Fruit fly (Drosophila melanogaster) whole organism, adult: ENCODE data around the gene Btnd.

ENCODE experiments used
- CG12768 ChIP-seq: fragments of 200-800 bp; sonication (Bioruptor generic); optimal IDR thresholded peaks from 2 replicates; lab custom pipeline; 2017; ENCODE audit warnings: missing biosample characterization, missing genetic modification characterization, mild to moderate bottlenecking, moderate library complexity, missing genetic modification reagents
- CG5204 ChIP-seq: fragments of 200-800 bp; sonication (Bioruptor generic); optimal IDR thresholded peaks from 2 replicates; lab custom pipeline; 2016; ENCODE audit warnings: missing biosample characterization, missing genetic modification characterization
- CG7045 ChIP-seq: fragments of 200-800 bp; sonication (Bioruptor generic); optimal IDR thresholded peaks from 2 replicates; lab custom pipeline; 2017; ENCODE audit warnings: missing biosample characterization, mild to moderate bottlenecking, missing genetic modification characterization
- CG7101 ChIP-seq: fragments of 200-800 bp; sonication (Bioruptor generic); optimal IDR thresholded peaks from 2 replicates; lab custom pipeline; 2018; ENCODE audit warnings: missing biosample characterization, mild to moderate bottlenecking, missing genetic modification characterization, moderate library complexity
- Hr96 ChIP-seq: fragments of 200-800 bp; sonication (Bioruptor generic); optimal IDR thresholded peaks from 2 replicates; lab custom pipeline; 2016; ENCODE audit warnings: missing biosample characterization, missing genetic modification characterization
- Mnt ChIP-seq: fragments of 200-800 bp; sonication (Bioruptor generic); optimal IDR thresholded peaks from 2 replicates; lab custom pipeline; 2016; ENCODE audit warnings: missing biosample characterization, mild to moderate bottlenecking, missing genetic modification characterization
- bab1 ChIP-seq: fragments of 200-800 bp; sonication (Bioruptor generic); optimal IDR thresholded peaks from 3 replicates; lab custom pipeline; 2019; ENCODE audit warnings: missing biosample characterization, mild to moderate bottlenecking, missing genetic modification characterization, moderate library complexity
- cic ChIP-seq: fragments of 200-800 bp; sonication (Bioruptor generic); optimal IDR thresholded peaks from 2 replicates; lab custom pipeline; 2017; ENCODE audit warnings: missing biosample characterization, mild to moderate bottlenecking, missing genetic modification characterization, moderate library complexity
- kay ChIP-seq: fragments of 200-800 bp; sonication (Bioruptor generic); peaks from one replicate; lab custom pipeline; 2016; ENCODE audit warnings: missing biosample characterization, missing genetic modification characterization, borderline replicate concordance
- ovo ChIP-seq: fragments of 200-800 bp; sonication (Bioruptor generic); optimal IDR thresholded peaks from 2 replicates; lab custom pipeline; 2016; ENCODE audit warnings: missing biosample characterization, missing genetic modification characterization
- tj ChIP-seq: fragments of 200-800 bp; sonication (Bioruptor generic); optimal IDR thresholded peaks from 3 replicates; lab custom pipeline; 2017; ENCODE audit warnings: missing biosample characterization, mild to moderate bottlenecking, missing genetic modification characterization, moderate library complexity

dm6 chrX:6202509-6202979, 16.6 kb downstream of the Btnd start, which contains the start of gene vanin-like:
- TF ChIP-seq bab1 (no peak), CG7045 (GFP tag; lab: Kevin White, UChicago) (no peak), kay (GFP tag; lab: Kevin White, UChicago) (no peak), Mnt (GFP tag; lab: Kevin White, UChicago) (no peak), ovo (GFP tag; lab: Kevin White, UChicago) (no peak), Hr96 (GFP tag; lab: Kevin White, UChicago) (no peak), cic (GFP tag; lab: Kevin White, UChicago) (no peak), CG5204 (GFP tag; lab: Kevin White, UChicago) (no peak), tj (no peak), CG7101 (no peak), CG12768 (GFP tag; lab: Kevin White, UChicago) (no peak)
